Worm (Caenorhabditis elegans) whole organism, late embryonic: ENCODE results near the gene T17A3.12.

Source experiments
- C38D4.7 ChIP-seq: fragments of 200-800 bp; sonication (Bioruptor generic); optimal IDR thresholded peaks from 2 replicates; lab custom pipeline; 2018; ENCODE audit warnings: mild to moderate bottlenecking, missing genetic modification characterization, moderate library complexity, missing compliant biosample characterization
- T23F11.4 ChIP-seq: fragments of 200-800 bp; sonication (Bioruptor generic); optimal IDR thresholded peaks from 2 replicates; lab custom pipeline; 2018; ENCODE audit warnings: mild to moderate bottlenecking, missing genetic modification characterization, missing compliant biosample characterization
- ama-1 ChIP-seq: fragments of 150-350 bp; optimal IDR thresholded peaks from 2 replicates; lab custom pipeline; 2014
- ceh-18 ChIP-seq: sonication (generic microtip); optimal IDR thresholded peaks from 2 replicates; lab custom pipeline; 2016; ENCODE audit warnings: missing genetic modification characterization, missing compliant biosample characterization
- fkh-10 ChIP-seq: fragments of 150-350 bp; optimal IDR thresholded peaks from 2 replicates; lab custom pipeline; 2014; ENCODE audit warnings: missing biosample characterization, missing genetic modification reagents, missing genetic modification characterization
- gmeb-2 ChIP-seq: sonication (generic microtip); optimal IDR thresholded peaks from 2 replicates; lab custom pipeline; 2016; ENCODE audit warnings: missing genetic modification characterization, inconsistent platforms, missing compliant biosample characterization
- lin-11 ChIP-seq: fragments of 200-800 bp; sonication (Bioruptor generic); optimal IDR thresholded peaks from 2 replicates; lab custom pipeline; 2018; ENCODE audit warnings: mild to moderate bottlenecking, missing genetic modification characterization, missing compliant biosample characterization
- madf-2 ChIP-seq: sonication (generic microtip); optimal IDR thresholded peaks from 2 replicates; lab custom pipeline; 2017; ENCODE audit warnings: missing genetic modification characterization, missing compliant biosample characterization

ce11 chrIII:156645-157044 is 11.7 kb upstream of the T17A3.12 start, which contains the start of the genes zig-13 and ver-1:
- no peak for TF ChIP-seq ama-1
- no peak for TF ChIP-seq T23F11.4 (GFP tag; lab: Kevin White, UChicago)
- TF ChIP-seq fkh-10 (GFP tag; lab: Kevin White, UChicago): no peak
- TF ChIP-seq lin-11 (tag; lab: Kevin White, UChicago): no peak
- no peak for TF ChIP-seq C38D4.7 (GFP tag; lab: Kevin White, UChicago)
- TF ChIP-seq gmeb-2 (tag; lab: Kevin White, UChicago): no peak
- no peak for TF ChIP-seq ceh-18 (tag; lab: Kevin White, UChicago)
- no peak for TF ChIP-seq madf-2
